Fruit fly (Drosophila melanogaster) whole organism, embryonic: ENCODE data around the gene grnd.
A peak's percentile ranks its signal among the peaks of the same experiment; 100 is the strongest.

Experiments used
- ATbp ChIP-seq: fragments of 200-800 bp; sonication (Bioruptor generic); optimal IDR thresholded peaks from 2 replicates; lab custom pipeline; 2017; ENCODE audit warnings: missing biosample characterization, mild to moderate bottlenecking, missing genetic modification characterization, missing genetic modification reagents
- Atf6 ChIP-seq: fragments of 200-800 bp; sonication (Bioruptor generic); IDR thresholded peaks from 2 replicates; pipeline ENCODE4 v1.3.6; 2022; ENCODE audit warnings: missing biosample characterization, missing genetic modification characterization
- CG10147 ChIP-seq: fragments of 200-800 bp; sonication (Bioruptor generic); optimal IDR thresholded peaks from 2 replicates; lab custom pipeline; 2019; ENCODE audit warnings: missing biosample characterization, mild to moderate bottlenecking, missing genetic modification characterization, moderate library complexity
- CG1024 ChIP-seq: fragments of 200-800 bp; sonication (Bioruptor generic); IDR thresholded peaks from 2 replicates; pipeline ENCODE4 v1.3.6; 2022; ENCODE audit warnings: missing biosample characterization, missing genetic modification characterization
- CG10979 ChIP-seq: fragments of 200-800 bp; sonication (Bioruptor generic); optimal IDR thresholded peaks from 2 replicates; lab custom pipeline; 2018; ENCODE audit warnings: missing biosample characterization, mild to moderate bottlenecking, missing genetic modification characterization, moderate library complexity
- CG11504 ChIP-seq: fragments of 200-800 bp; sonication (Bioruptor generic); optimal IDR thresholded peaks from 3 replicates; lab custom pipeline; 2019; ENCODE audit warnings: missing biosample characterization, mild to moderate bottlenecking, missing genetic modification characterization, moderate library complexity
- CG13296 ChIP-seq: fragments of 200-800 bp; sonication (Bioruptor generic); optimal IDR thresholded peaks from 3 replicates; lab custom pipeline; 2018; ENCODE audit warnings: missing biosample characterization, mild to moderate bottlenecking, missing genetic modification characterization
- CG13624 ChIP-seq: fragments of 200-800 bp; sonication (Bioruptor generic); optimal IDR thresholded peaks from 2 replicates; lab custom pipeline; 2016; ENCODE audit warnings: missing biosample characterization, missing genetic modification characterization
- CG14965 ChIP-seq: fragments of 200-800 bp; sonication (Bioruptor generic); optimal IDR thresholded peaks from 2 replicates; lab custom pipeline; 2016; ENCODE audit warnings: missing biosample characterization, missing genetic modification characterization, borderline replicate concordance
- CG15011 ChIP-seq: fragments of 200-800 bp; sonication (Bioruptor generic); optimal IDR thresholded peaks from 3 replicates; lab custom pipeline; 2018; ENCODE audit warnings: missing biosample characterization, mild to moderate bottlenecking, missing genetic modification characterization
- CG15601 ChIP-seq: fragments of 200-800 bp; sonication (Bioruptor generic); optimal IDR thresholded peaks from 3 replicates; lab custom pipeline; 2019; ENCODE audit warnings: missing biosample characterization, mild to moderate bottlenecking, missing genetic modification characterization, moderate library complexity
- CG17328 ChIP-seq: fragments of 200-800 bp; sonication (Bioruptor generic); IDR thresholded peaks from 2 replicates; pipeline ENCODE4 v1.3.6; 2022; ENCODE audit warnings: missing biosample characterization, missing genetic modification characterization
- CG17361 ChIP-seq: fragments of 200-800 bp; sonication (Bioruptor generic); IDR thresholded peaks from 3 replicates; pipeline ENCODE4 v1.3.6; 2022; ENCODE audit warnings: missing biosample characterization, missing genetic modification characterization
- CG31441 ChIP-seq: fragments of 200-800 bp; sonication (Bioruptor generic); IDR thresholded peaks from 2 replicates; pipeline ENCODE4 v1.3.6; 2022; ENCODE audit warnings: missing biosample characterization, missing genetic modification characterization
- CG34224 ChIP-seq: fragments of 200-800 bp; sonication (Bioruptor generic); IDR thresholded peaks from 3 replicates; pipeline ENCODE4 v1.3.6; 2022; ENCODE audit warnings: missing biosample characterization, missing genetic modification characterization; ENCODE audit not compliant: partially characterized antibody
- CG4404 ChIP-seq: fragments of 200-800 bp; sonication (Bioruptor generic); IDR thresholded peaks from 2 replicates; pipeline ENCODE4 v1.3.6; 2022; ENCODE audit warnings: missing biosample characterization, missing genetic modification characterization
- CG6175 ChIP-seq: fragments of 200-800 bp; sonication (Bioruptor generic); IDR thresholded peaks from 3 replicates; pipeline ENCODE4 v1.3.6; 2022; ENCODE audit warnings: missing biosample characterization, missing genetic modification characterization
- CG9817 ChIP-seq: fragments of 200-800 bp; sonication (Bioruptor generic); optimal IDR thresholded peaks from 2 replicates; lab custom pipeline; 2018; ENCODE audit warnings: missing biosample characterization, mild to moderate bottlenecking, missing genetic modification characterization, moderate library complexity
- CTCF ChIP-seq: fragments of 200-800 bp; sonication (Bioruptor generic); optimal IDR thresholded peaks from 2 replicates; lab custom pipeline; 2017; ENCODE audit warnings: missing biosample characterization, mild to moderate bottlenecking, missing genetic modification characterization, moderate library complexity
- Chrac-16 ChIP-seq: fragments of 200-800 bp; sonication (Bioruptor generic); optimal IDR thresholded peaks from 3 replicates; lab custom pipeline; 2016; ENCODE audit warnings: missing biosample characterization, missing genetic modification characterization
- CkIIα-i1 ChIP-seq: fragments of 200-800 bp; sonication (Bioruptor generic); IDR thresholded peaks from 2 replicates; pipeline ENCODE4 v1.3.6; 2022; ENCODE audit warnings: missing biosample characterization, missing genetic modification characterization
- Dip2 ChIP-seq: fragments of 200-800 bp; sonication (Bioruptor generic); IDR thresholded peaks from 2 replicates; pipeline ENCODE4 v1.3.6; 2022; ENCODE audit warnings: missing biosample characterization, missing genetic modification characterization
- Dref ChIP-seq: fragments of 200-800 bp; sonication (Bioruptor generic); IDR thresholded peaks from 2 replicates; pipeline ENCODE4 v1.3.6; 2022; ENCODE audit warnings: missing biosample characterization, missing genetic modification characterization
- Eip74EF ChIP-seq, 2 experiments: fragments of 200-800 bp in 1 of 2; fragments of >200 bp in 1 of 2; sonication (Bioruptor generic) in 1 of 2; optimal IDR thresholded peaks; 2 replicates each; lab custom pipeline; 2017 to 2019; ENCODE audit warnings: missing biosample characterization in 2 of 2, missing genetic modification characterization in 2 of 2, mild to moderate bottlenecking in 1 of 2, moderate library complexity in 1 of 2
- Hmr ChIP-seq: fragments of 200-800 bp; sonication (Bioruptor generic); optimal IDR thresholded peaks from 3 replicates; lab custom pipeline; 2017; ENCODE audit warnings: mild to moderate bottlenecking, missing biosample characterization, missing genetic modification reagents, missing genetic modification characterization
- Hr51 ChIP-seq, 2 experiments: fragments of 200-800 bp; sonication (Bioruptor generic); optimal IDR thresholded peaks; 2 replicates in 1 of 2; 3 replicates in 1 of 2; lab custom pipeline; 2016 to 2018; ENCODE audit warnings: missing biosample characterization in 2 of 2, missing genetic modification characterization in 2 of 2, mild to moderate bottlenecking in 1 of 2, moderate library complexity in 1 of 2
- MBD-R2 ChIP-seq: fragments of 200-800 bp; sonication (Bioruptor generic); IDR thresholded peaks from 2 replicates; pipeline ENCODE4 v1.3.6; 2022; ENCODE audit warnings: missing biosample characterization, missing genetic modification characterization
- Med ChIP-seq: fragments of 200-800 bp; sonication (Bioruptor generic); peaks from one replicate; lab custom pipeline; 2016; ENCODE audit warnings: missing biosample characterization, missing genetic modification characterization, mild to moderate bottlenecking, inconsistent platforms, moderate library complexity
- Oaz ChIP-seq: fragments of 200-800 bp; sonication (Bioruptor generic); IDR thresholded peaks from 2 replicates; pipeline ENCODE4 v1.3.6; 2022; ENCODE audit warnings: missing biosample characterization, missing genetic modification characterization
- Sry-δ ChIP-seq: fragments of 200-800 bp; sonication (Bioruptor generic); optimal IDR thresholded peaks from 2 replicates; lab custom pipeline; 2016; ENCODE audit warnings: missing biosample characterization, missing genetic modification characterization
- amos ChIP-seq: fragments of 200-800 bp; sonication (Bioruptor generic); IDR thresholded peaks from 2 replicates; pipeline ENCODE4 v1.3.6; 2022; ENCODE audit warnings: missing biosample characterization, missing genetic modification characterization; ENCODE audit not compliant: partially characterized antibody
- bab2 ChIP-seq: fragments of 200-800 bp; sonication (Bioruptor generic); optimal IDR thresholded peaks from 2 replicates; lab custom pipeline; 2016; ENCODE audit warnings: missing biosample characterization, missing genetic modification characterization
- chif ChIP-seq, 2 experiments: fragments of 200-800 bp; sonication (Bioruptor generic); optimal IDR thresholded peaks; 3 replicates each; lab custom pipeline; 2016; ENCODE audit warnings: missing biosample characterization in 2 of 2, missing genetic modification characterization in 2 of 2
- croc ChIP-seq: fragments of 200-800 bp; sonication (Bioruptor generic); conservative IDR thresholded peaks from 3 replicates; pipeline ENCODE4 v1.3.6; 2022; ENCODE audit warnings: missing biosample characterization, missing genetic modification characterization
- danr ChIP-seq: fragments of 200-800 bp; sonication (Bioruptor generic); IDR thresholded peaks from 2 replicates; pipeline ENCODE4 v1.3.6; 2022; ENCODE audit warnings: missing biosample characterization, missing genetic modification characterization
- ems ChIP-seq: fragments of 200-800 bp; sonication (Bioruptor generic); optimal IDR thresholded peaks from 3 replicates; lab custom pipeline; 2016; ENCODE audit warnings: missing biosample characterization, missing genetic modification characterization
- gfzf ChIP-seq: fragments of 200-800 bp; sonication (Bioruptor generic); optimal IDR thresholded peaks from 2 replicates; lab custom pipeline; 2016; ENCODE audit warnings: missing biosample characterization, mild to moderate bottlenecking, missing genetic modification characterization, moderate library complexity
- insv ChIP-seq, 2 experiments: fragments of 200-800 bp; sonication (Bioruptor generic); optimal IDR thresholded peaks; 3 replicates each; lab custom pipeline; 2016 to 2018; ENCODE audit warnings: missing biosample characterization in 2 of 2, missing genetic modification characterization in 2 of 2
- jumu ChIP-seq: fragments of 200-800 bp; sonication (Bioruptor generic); optimal IDR thresholded peaks from 3 replicates; lab custom pipeline; 2016; ENCODE audit warnings: missing biosample characterization, missing genetic modification characterization
- nau ChIP-seq: fragments of 200-800 bp; sonication (Bioruptor generic); optimal IDR thresholded peaks from 3 replicates; lab custom pipeline; 2017; ENCODE audit warnings: missing biosample characterization, mild to moderate bottlenecking, missing genetic modification characterization, missing genetic modification reagents
- onecut ChIP-seq: fragments of 200-800 bp; sonication (Bioruptor generic); IDR thresholded peaks from 2 replicates; pipeline ENCODE4 v1.3.6; 2022; ENCODE audit warnings: missing biosample characterization, missing genetic modification characterization
- pan ChIP-seq, 4 experiments: fragments of >200 bp in 3 of 4; fragments of 200-800 bp in 1 of 4; sonication (Bioruptor generic) in 1 of 4; optimal IDR thresholded peaks in 3 of 4; IDR thresholded peaks in 1 of 4; 2 replicates each; pipeline versions ENCODE4 v1.3.6 to Lab custom; 2017 to 2022; ENCODE audit warnings: missing biosample characterization in 2 of 4, missing genetic modification characterization in 2 of 4, mixed read lengths in 1 of 4
- pita ChIP-seq: fragments of 200-800 bp; sonication (Bioruptor generic); optimal IDR thresholded peaks from 2 replicates; lab custom pipeline; 2017; ENCODE audit warnings: missing biosample characterization, mild to moderate bottlenecking, missing genetic modification characterization
- pzg ChIP-seq: fragments of 200-800 bp; sonication (Bioruptor generic); optimal IDR thresholded peaks from 3 replicates; lab custom pipeline; 2018; ENCODE audit warnings: missing biosample characterization, mild to moderate bottlenecking, missing genetic modification characterization, moderate library complexity
- slp2 ChIP-seq: fragments of 200-800 bp; sonication (Bioruptor generic); optimal IDR thresholded peaks from 2 replicates; lab custom pipeline; 2016; ENCODE audit warnings: missing biosample characterization, missing genetic modification characterization
- sr ChIP-seq: fragments of 200-800 bp; sonication (Bioruptor generic); IDR thresholded peaks from 3 replicates; pipeline ENCODE4 v1.3.6; 2022; ENCODE audit warnings: missing biosample characterization, missing genetic modification characterization
- tin ChIP-seq: fragments of 200-800 bp; sonication (Bioruptor generic); optimal IDR thresholded peaks from 3 replicates; lab custom pipeline; 2016; ENCODE audit warnings: missing biosample characterization, missing genetic modification characterization
- trh ChIP-seq: fragments of 200-800 bp; sonication (Bioruptor generic); optimal IDR thresholded peaks from 2 replicates; lab custom pipeline; 2016; ENCODE audit warnings: missing biosample characterization, missing genetic modification characterization
- ttk ChIP-seq: fragments of 200-800 bp; sonication (Bioruptor generic); IDR thresholded peaks from 2 replicates; pipeline ENCODE4 v2.1.2; 2022; ENCODE audit warnings: missing biosample characterization, missing genetic modification characterization
- vnd ChIP-seq: fragments of 200-800 bp; sonication (Bioruptor generic); IDR thresholded peaks from 3 replicates; pipeline ENCODE4 v1.3.6; 2022; ENCODE audit warnings: missing biosample characterization, missing genetic modification characterization; ENCODE audit not compliant: partially characterized antibody
- wdn ChIP-seq: fragments of 200-800 bp; sonication (Bioruptor generic); IDR thresholded peaks from 2 replicates; pipeline ENCODE4 v1.3.6; 2022; ENCODE audit warnings: missing biosample characterization, missing genetic modification characterization

Gene grnd

dm6 chr2L:18441220-18441619, 44.0 kb upstream of the grnd start (continued):
- TF ChIP-seq CG15011 (GFP tag; lab: Kevin White, UChicago) (no peak), Dref (GFP tag; lab: Robert Waterston, UW) (no peak), CG10147 (GFP tag; lab: Kevin White, UChicago) (no peak), chif (GFP tag; optimal IDR thresholded peaks at IDR 0.05; lab: Kevin White, UChicago) (no peak), wdn (GFP tag; lab: Robert Waterston, UW) (no peak), CG31441 (GFP tag; lab: Robert Waterston, UW) (no peak), pita (GFP tag; lab: Kevin White, UChicago) (peak; percentile 6), onecut (GFP tag; lab: Robert Waterston, UW) (no peak), Med (GFP tag; lab: Kevin White, UChicago) (peak; percentile 87), gfzf (GFP tag; lab: Kevin White, UChicago) (no peak), tin (GFP tag; lab: Kevin White, UChicago) (no peak), CG17328 (peak; percentile 34; the same call in 1 of the 2 replicates), pzg (no peak), sr (GFP tag; lab: Robert Waterston, UW) (no peak), CG13296 (GFP tag; lab: Kevin White, UChicago) (no peak), Atf6 (no peak), ems (GFP tag; lab: Kevin White, UChicago) (no peak), Oaz (peak; percentile 36; the same call in 1 of the 2 replicates), CTCF (peak; percentile 96), CG4404 (GFP tag; lab: Robert Waterston, UW) (no peak), Sry-δ (GFP tag; lab: Kevin White, UChicago) (no peak), ttk (GFP tag; lab: Robert Waterston, UW) (peak; percentile 39; the same call in 1 of the 2 replicates), Chrac-16 (GFP tag; lab: Kevin White, UChicago) (peak; percentile 0), CG1024 (no peak), slp2 (no peak), Eip74EF (GFP tag; optimal IDR thresholded peaks at IDR 0.05; lab: Kevin White, UChicago) (no peak), CG13624 (GFP tag; lab: Kevin White, UChicago) (no peak), CG10979 (tag; lab: Kevin White, UChicago) (no peak), CG34224 (no peak), bab2 (GFP tag; lab: Kevin White, UChicago) (no peak), CkIIα-i1 (GFP tag; lab: Robert Waterston, UW) (no peak), danr (GFP tag; lab: Robert Waterston, UW) (no peak), nau (GFP tag; lab: Kevin White, UChicago) (no peak), jumu (GFP tag; lab: Kevin White, UChicago) (no peak), Hr51 (GFP tag; optimal IDR thresholded peaks at IDR 0.05; lab: Kevin White, UChicago) (no peak), insv (GFP tag; optimal IDR thresholded peaks at IDR 0.05; lab: Kevin White, UChicago) (peak in 1 of 2 experiments; percentile 6), amos (GFP tag; lab: Robert Waterston, UW) (peak; percentile 84), CG6175 (GFP tag; lab: Robert Waterston, UW) (no peak), CG17361 (peak; percentile 42; the same call in 1 of the 3 replicates), MBD-R2 (GFP tag; lab: Robert Waterston, UW) (peak; percentile 41; the same call in 1 of the 2 replicates), pan (optimal IDR thresholded peaks at IDR 0.05; lab: Kevin White, UChicago) (no peak), pan (GFP tag; optimal IDR thresholded peaks at IDR 0.05 in 1 of 2, IDR thresholded peaks at IDR 0.05 in 1 of 2) (peak in 1 of 2 experiments; percentile 21), CG15601 (no peak), CG11504 (tag; lab: Kevin White, UChicago) (peak; percentile 58), trh (GFP tag; lab: Kevin White, UChicago) (no peak), Hmr (GFP tag; lab: Kevin White, UChicago) (peak; percentile 13), CG14965 (GFP tag; lab: Kevin White, UChicago) (no peak), ATbp (no peak), croc (no peak), vnd (peak; percentile 40; the same call in 1 of the 3 replicates), CG9817 (peak; percentile 9), Dip2 (GFP tag; lab: Robert Waterston, UW) (no peak)
